Worm (Caenorhabditis elegans): ENCODE results near the gene C34D4.3.

- TF ChIP-seq him-1 (tag; optimal IDR thresholded peaks at IDR 0.05) (no peak), dao-5 (tag; optimal IDR thresholded peaks at IDR 0.05) (no peak), W03F9.2 (tag; optimal IDR thresholded peaks at IDR 0.05) (no peak)
Measured at ce11 chrIV:7166553-7166952, 13.1 kb downstream of the C34D4.3 start, which contains the start of gene C42D4.18.

Data from whole organism, L4/young adult.